Worm (Caenorhabditis elegans) whole organism, L2 larva: ENCODE data around the gene F21G4.5.
"Not testable (repeated sequence)": the region's sequence is repeated elsewhere in the genome, so short reads cannot be mapped to it uniquely, and the experiment has no call there.

ENCODE experiments used
- C34F6.9 ChIP-seq: fragments of 150-350 bp; optimal IDR thresholded peaks from 2 replicates; lab custom pipeline; 2014; ENCODE audit warnings: missing biosample characterization, missing genetic modification characterization
- F13H6.1 ChIP-seq: sonication (generic microtip); optimal IDR thresholded peaks from 2 replicates; lab custom pipeline; 2016; ENCODE audit warnings: missing genetic modification characterization, missing compliant biosample characterization
- R02D3.7 ChIP-seq: fragments of 150-350 bp; optimal IDR thresholded peaks from 2 replicates; lab custom pipeline; 2014; ENCODE audit warnings: missing biosample characterization, missing genetic modification characterization
- Y55F3AM.14 ChIP-seq: fragments of 200-800 bp; sonication (Bioruptor generic); optimal IDR thresholded peaks from 2 replicates; lab custom pipeline; 2018; ENCODE audit warnings: mild to moderate bottlenecking, missing genetic modification characterization, missing compliant biosample characterization
- ZK546.5 ChIP-seq: sonication (generic microtip); optimal IDR thresholded peaks from 2 replicates; lab custom pipeline; 2017; ENCODE audit warnings: missing biosample characterization, missing genetic modification characterization
- alr-1 ChIP-seq: fragments of 150-350 bp; optimal IDR thresholded peaks from 2 replicates; lab custom pipeline; 2014; ENCODE audit warnings: missing biosample characterization, missing genetic modification characterization
- ama-1 ChIP-seq: fragments of 150-350 bp; optimal IDR thresholded peaks from 2 replicates; lab custom pipeline; 2018; ENCODE audit warnings: inconsistent platforms
- ceh-16 ChIP-seq: fragments of 150-350 bp; optimal IDR thresholded peaks from 2 replicates; lab custom pipeline; 2014; ENCODE audit warnings: missing biosample characterization, missing genetic modification characterization
- crh-2 ChIP-seq: sonication (generic microtip); optimal IDR thresholded peaks from 2 replicates; lab custom pipeline; 2017; ENCODE audit warnings: missing biosample characterization, missing genetic modification characterization
- dmd-4 ChIP-seq: sonication (generic microtip); optimal IDR thresholded peaks from 2 replicates; lab custom pipeline; 2017; ENCODE audit warnings: missing biosample characterization, missing genetic modification characterization
- elt-3 ChIP-seq: sonication (generic microtip); optimal IDR thresholded peaks from 2 replicates; lab custom pipeline; 2017; ENCODE audit warnings: missing biosample characterization, missing genetic modification characterization
- gmeb-1 ChIP-seq: fragments of 150-350 bp; optimal IDR thresholded peaks from 2 replicates; lab custom pipeline; 2014; ENCODE audit warnings: missing biosample characterization, missing genetic modification characterization
- lin-11 ChIP-seq: fragments of 150-350 bp; sonication (generic microtip); optimal IDR thresholded peaks from 2 replicates; lab custom pipeline; 2014; ENCODE audit warnings: missing biosample characterization, missing genetic modification characterization, inconsistent platforms, mixed read lengths
- lin-13 ChIP-seq: fragments of 150-350 bp; optimal IDR thresholded peaks from 2 replicates; lab custom pipeline; 2014; ENCODE audit warnings: missing biosample characterization, missing genetic modification reagents, missing genetic modification characterization
- lin-39 ChIP-seq: fragments of 150-350 bp; optimal IDR thresholded peaks from 2 replicates; lab custom pipeline; 2014; ENCODE audit warnings: missing biosample characterization, missing genetic modification reagents, missing genetic modification characterization
- lsy-2 ChIP-seq, 2 experiments: fragments of 150-350 bp in 1 of 2; sonication (generic microtip) in 1 of 2; optimal IDR thresholded peaks; 2 replicates each; lab custom pipeline; 2014 to 2017; ENCODE audit warnings: missing biosample characterization in 2 of 2, missing genetic modification characterization in 2 of 2
- mab-5 ChIP-seq: fragments of 150-350 bp; optimal IDR thresholded peaks from 2 replicates; lab custom pipeline; 2014; ENCODE audit warnings: missing biosample characterization, missing genetic modification characterization
- mbf-1 ChIP-seq: sonication (generic microtip); optimal IDR thresholded peaks from 2 replicates; lab custom pipeline; 2017; ENCODE audit warnings: missing biosample characterization, missing genetic modification characterization
- mdl-1 ChIP-seq, 2 experiments: fragments of 150-350 bp in 1 of 2; sonication (generic microtip) in 1 of 2; optimal IDR thresholded peaks; 2 replicates each; lab custom pipeline; 2017; ENCODE audit warnings: missing biosample characterization in 2 of 2, missing genetic modification characterization in 2 of 2
- nhr-11 ChIP-seq: fragments of 150-350 bp; optimal IDR thresholded peaks from 2 replicates; lab custom pipeline; 2014; ENCODE audit warnings: missing biosample characterization, missing genetic modification characterization
- nhr-129 ChIP-seq: fragments of 150-350 bp; optimal IDR thresholded peaks from 2 replicates; lab custom pipeline; 2014; ENCODE audit warnings: missing biosample characterization, missing genetic modification characterization
- nhr-21 ChIP-seq: fragments of 150-350 bp; optimal IDR thresholded peaks from 2 replicates; lab custom pipeline; 2014; ENCODE audit warnings: missing biosample characterization, missing genetic modification characterization
- nhr-23 ChIP-seq: fragments of 150-350 bp; optimal IDR thresholded peaks from 2 replicates; lab custom pipeline; 2014; ENCODE audit warnings: missing biosample characterization, missing genetic modification reagents, missing genetic modification characterization
- nhr-25 ChIP-seq: fragments of 150-350 bp; sonication (generic microtip); optimal IDR thresholded peaks from 3 replicates; lab custom pipeline; 2014; ENCODE audit warnings: missing biosample characterization, missing genetic modification characterization
- nhr-77 ChIP-seq: fragments of 150-350 bp; optimal IDR thresholded peaks from 2 replicates; lab custom pipeline; 2014; ENCODE audit warnings: missing biosample characterization, missing genetic modification characterization
- skn-1 ChIP-seq: sonication (generic microtip); optimal IDR thresholded peaks from 2 replicates; lab custom pipeline; 2017; ENCODE audit warnings: missing biosample characterization, missing genetic modification characterization
- sma-3 ChIP-seq: sonication (generic microtip); optimal IDR thresholded peaks from 2 replicates; lab custom pipeline; 2016; ENCODE audit warnings: missing genetic modification reagents, missing genetic modification characterization, missing compliant biosample characterization
- sma-9 ChIP-seq, 2 experiments: fragments of 150-350 bp in 1 of 2; sonication (generic microtip) in 1 of 2; optimal IDR thresholded peaks; 2 replicates each; lab custom pipeline; 2014 to 2016; ENCODE audit warnings: missing genetic modification characterization in 2 of 2, mild to moderate bottlenecking in 1 of 2, missing biosample characterization in 1 of 2, missing compliant biosample characterization in 1 of 2, missing genetic modification reagents in 1 of 2, moderate library complexity in 1 of 2
- snpc-4 ChIP-seq: fragments of 150-350 bp; optimal IDR thresholded peaks from 2 replicates; lab custom pipeline; 2014; ENCODE audit warnings: missing biosample characterization, missing genetic modification characterization
- unc-55 ChIP-seq: fragments of 150-350 bp; sonication (generic microtip); optimal IDR thresholded peaks from 3 replicates; lab custom pipeline; 2014; ENCODE audit warnings: missing biosample characterization, missing genetic modification reagents, missing genetic modification characterization
- unc-62 ChIP-seq: fragments of 150-350 bp; optimal IDR thresholded peaks from 2 replicates; lab custom pipeline; 2014; ENCODE audit warnings: missing biosample characterization, missing genetic modification reagents, missing genetic modification characterization
- ztf-11 ChIP-seq: sonication (generic microtip); optimal IDR thresholded peaks from 2 replicates; lab custom pipeline; 2017; ENCODE audit warnings: missing biosample characterization, missing genetic modification characterization
- ztf-4 ChIP-seq: fragments of 150-350 bp; optimal IDR thresholded peaks from 2 replicates; lab custom pipeline; 2014; ENCODE audit warnings: missing biosample characterization, missing genetic modification characterization

F21G4.5 gene

DNA sequence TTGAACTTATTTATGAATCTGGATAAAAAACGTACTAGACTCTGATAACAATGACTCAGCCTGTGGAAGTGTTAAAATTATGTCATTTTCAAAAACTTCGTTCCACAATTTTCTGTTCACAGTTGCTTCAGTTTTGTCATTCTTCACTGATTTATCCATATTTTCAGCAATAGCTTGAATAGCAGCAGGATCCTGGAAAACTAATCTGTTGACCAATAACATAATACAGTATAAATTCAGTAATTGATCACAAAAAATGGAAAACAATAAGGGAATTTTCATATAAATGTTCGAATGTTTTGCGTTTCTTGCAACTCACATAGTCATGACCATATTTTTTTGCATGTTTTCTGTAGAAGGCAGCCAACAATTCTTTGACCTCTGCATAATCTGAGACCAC, 42.6 kb downstream of the F21G4.5 start:
- TF ChIP-seq snpc-4 (tag; lab: Kevin White, UChicago) (no peak), ama-1 (no peak), nhr-77 (no peak), C34F6.9 (tag; lab: Kevin White, UChicago) (no peak), R02D3.7 (tag; lab: Kevin White, UChicago) (no peak), alr-1 (tag; lab: Kevin White, UChicago) (no peak), ztf-11 (tag; lab: Kevin White, UChicago) (no peak), ztf-4 (tag; lab: Kevin White, UChicago) (no peak), dmd-4 (tag; lab: Kevin White, UChicago) (no peak), lsy-2 (tag; optimal IDR thresholded peaks at IDR 0.05; lab: Kevin White, UChicago) (no peak), nhr-11 (tag; lab: Kevin White, UChicago) (no peak)

DNA sequence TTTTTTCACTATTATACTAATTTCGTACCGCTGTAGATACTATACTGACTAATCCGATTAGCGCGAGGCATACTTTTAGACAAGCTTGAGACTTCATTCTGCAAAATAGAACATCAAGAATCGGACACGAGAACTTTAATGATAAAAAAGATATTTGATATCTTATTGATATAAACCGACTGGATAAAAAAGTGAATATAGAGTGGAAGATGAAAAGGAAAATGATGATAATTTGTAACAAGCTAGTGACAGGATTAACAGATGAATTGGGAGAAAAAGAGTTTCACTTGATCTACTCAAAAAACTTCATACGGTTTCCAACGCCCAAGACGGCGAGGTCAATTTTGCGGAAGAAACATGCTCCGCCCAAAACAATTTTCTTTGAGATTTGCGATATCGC, 43.0 kb downstream of the F21G4.5 start, which contains the start of gene nas-37:
Gene nas-37 (minus strand): TSS at position 101 of the 400 bp plus-strand sequence.
- TF ChIP-seq sma-3 (GFP tag; lab: Kevin White, UChicago) (no peak), lin-11 (tag; lab: Kevin White, UChicago) (no peak), C34F6.9 (tag; lab: Kevin White, UChicago) (no peak), lsy-2 (tag; optimal IDR thresholded peaks at IDR 0.05; lab: Kevin White, UChicago) (no peak), nhr-25 (tag; lab: Kevin White, UChicago) (no peak), alr-1 (tag; lab: Kevin White, UChicago) (no peak), nhr-21 (tag; lab: Kevin White, UChicago) (no peak), ZK546.5 (tag; lab: Kevin White, UChicago) (no peak), skn-1 (tag; lab: Kevin White, UChicago) (no peak), unc-55 (no peak), crh-2 (tag; lab: Kevin White, UChicago) (no peak), gmeb-1 (tag; lab: Kevin White, UChicago) (no peak)

DNA sequence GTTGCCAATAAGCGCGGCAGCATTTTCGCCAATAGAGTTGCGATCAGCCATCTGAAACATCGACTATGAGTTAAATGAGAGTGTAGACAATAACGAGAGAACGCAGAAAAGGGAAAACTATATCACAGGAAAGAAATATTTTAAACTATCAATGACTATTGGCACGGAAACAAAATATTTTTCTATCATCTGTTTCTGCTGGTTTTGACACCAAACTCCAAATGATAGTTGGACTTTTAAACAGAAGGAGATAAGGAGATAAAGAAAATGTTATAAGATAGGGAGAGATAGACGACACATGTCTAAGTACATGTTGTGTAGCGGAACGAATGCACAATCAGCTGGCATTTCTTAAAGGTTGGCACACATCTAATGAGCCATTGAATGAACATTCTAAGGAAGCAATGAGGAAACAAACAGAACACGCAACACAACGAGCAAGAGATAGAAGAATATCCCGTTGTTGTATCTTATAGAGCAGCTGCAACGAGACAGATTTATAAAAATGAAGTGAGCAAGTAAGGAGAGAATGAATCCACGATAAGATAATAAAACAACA, 48.6 kb downstream of the F21G4.5 start, which contains the start of gene cysl-1:
Gene cysl-1 (minus strand): TSS at position 51 of the 559 bp plus-strand sequence.
- TF ChIP-seq Y55F3AM.14 (GFP tag; lab: Kevin White, UChicago) (no peak), elt-3 (tag; lab: Kevin White, UChicago) (no peak), nhr-129 (no peak), sma-9 (GFP tag; optimal IDR thresholded peaks at IDR 0.05; lab: Kevin White, UChicago) (peak; percentile 84), sma-9 (tag; optimal IDR thresholded peaks at IDR 0.05; lab: Kevin White, UChicago) (no peak), F13H6.1 (tag; lab: Kevin White, UChicago) (peak; percentile 56), ztf-4 (tag; lab: Kevin White, UChicago) (peak; percentile 50), lsy-2 (tag; optimal IDR thresholded peaks at IDR 0.05; lab: Kevin White, UChicago) (peak in 1 of 2 experiments; percentile 7)

DNA sequence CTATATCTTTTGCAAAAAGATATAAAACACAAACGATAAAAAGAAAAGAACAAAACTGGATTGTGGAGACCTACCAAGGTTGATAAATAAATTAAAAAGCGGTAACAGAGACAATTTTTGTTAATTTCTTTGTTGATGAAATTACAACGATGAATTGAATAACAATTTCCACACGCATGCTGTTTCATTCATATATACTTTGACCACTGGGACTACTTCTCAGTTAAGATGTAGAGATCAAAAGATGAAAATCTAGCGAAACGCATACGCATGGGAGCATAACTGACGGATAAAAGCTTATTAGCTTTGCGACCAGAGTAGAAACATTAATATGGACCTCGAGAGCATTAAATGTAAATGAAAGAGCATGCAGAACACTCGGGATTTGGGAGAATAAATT, 50.1 kb downstream of the F21G4.5 start:
- TF ChIP-seq lin-11 (tag; lab: Kevin White, UChicago) (no peak), unc-55 (no peak)

DNA sequence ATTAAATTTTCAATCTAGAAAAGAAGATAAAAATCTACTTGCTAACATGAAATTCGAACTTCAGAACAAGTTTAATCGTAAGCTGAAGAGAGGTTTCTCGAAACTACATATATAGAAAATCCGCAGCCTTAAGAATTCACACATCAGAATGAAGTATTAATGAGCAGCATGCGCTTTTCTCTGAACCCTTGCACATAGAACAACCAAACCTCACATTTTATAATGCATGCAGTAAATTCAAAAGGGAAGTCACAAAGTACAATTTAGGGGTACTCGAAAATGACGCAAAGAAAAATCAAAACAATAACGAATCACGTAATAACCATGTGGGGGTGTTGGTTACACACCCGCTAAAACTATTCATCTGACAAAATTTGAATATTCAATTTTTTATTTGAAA, 50.6 kb downstream of the F21G4.5 start:
- TF ChIP-seq lsy-2 (tag; optimal IDR thresholded peaks at IDR 0.05; lab: Kevin White, UChicago) (peak in 1 of 2 experiments; percentile 3), mdl-1 (tag; optimal IDR thresholded peaks at IDR 0.05; lab: Kevin White, UChicago) (peak; percentile 22 to 23), C34F6.9 (tag; lab: Kevin White, UChicago) (peak; percentile 42), sma-9 (GFP tag; optimal IDR thresholded peaks at IDR 0.05; lab: Kevin White, UChicago) (peak; percentile 39), unc-55 (peak; percentile 36)
- TF ChIP-seq sma-9 (tag; optimal IDR thresholded peaks at IDR 0.05; lab: Kevin White, UChicago): not testable (repeated sequence)

DNA sequence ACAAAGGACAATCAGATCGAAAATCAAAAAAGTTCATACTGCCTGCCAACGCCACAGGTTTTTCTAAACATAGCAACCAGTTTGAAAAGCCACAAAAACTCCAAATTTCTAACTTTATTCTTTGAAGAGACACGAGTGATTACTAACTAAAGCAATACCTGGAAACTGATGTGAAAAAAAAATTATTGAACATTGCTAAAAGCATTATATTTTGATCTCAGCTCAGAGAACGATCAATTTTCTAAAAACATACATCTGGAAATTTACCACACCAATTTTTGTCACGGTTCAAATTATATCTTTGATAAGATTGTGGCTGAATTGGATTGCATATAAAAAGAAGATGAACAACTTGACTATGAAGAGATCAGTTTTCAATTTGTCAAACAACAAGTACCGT, 51.5 kb downstream of the F21G4.5 start:
- TF ChIP-seq lin-39 (tag; lab: Kevin White, UChicago) (no peak), lin-13 (GFP tag; lab: Kevin White, UChicago) (no peak), nhr-23 (tag; lab: Kevin White, UChicago) (no peak), unc-62 (GFP tag; lab: Kevin White, UChicago) (no peak), nhr-25 (tag; lab: Kevin White, UChicago) (no peak), nhr-11 (tag; lab: Kevin White, UChicago) (no peak), mbf-1 (tag; lab: Kevin White, UChicago) (no peak), mab-5 (tag; lab: Kevin White, UChicago) (no peak), Y55F3AM.14 (GFP tag; lab: Kevin White, UChicago) (no peak), ceh-16 (tag; lab: Kevin White, UChicago) (no peak)
